Worm (Caenorhabditis elegans) whole organism, L2 larva: ENCODE measurements around the gene R11.4.

Experiments
- fos-1 ChIP-seq: fragments of 150-350 bp; optimal IDR thresholded peaks from 2 replicates; lab custom pipeline; 2014; ENCODE audit warnings: missing biosample characterization, missing genetic modification characterization
- mab-5 ChIP-seq: fragments of 150-350 bp; optimal IDR thresholded peaks from 2 replicates; lab custom pipeline; 2014; ENCODE audit warnings: missing biosample characterization, missing genetic modification characterization
- zag-1 ChIP-seq: fragments of 150-350 bp; optimal IDR thresholded peaks from 2 replicates; lab custom pipeline; 2014; ENCODE audit warnings: missing biosample characterization, missing genetic modification characterization
- ztf-11 ChIP-seq: sonication (generic microtip); optimal IDR thresholded peaks from 2 replicates; lab custom pipeline; 2017; ENCODE audit warnings: missing biosample characterization, missing genetic modification characterization

ce11 chrX:16244764-16245244 is 34.4 kb upstream of the R11.4 start, which contains the start of gene W10G6.1:
- TF ChIP-seq mab-5 (tag; lab: Kevin White, UChicago): no peak
- no peak for TF ChIP-seq fos-1 (tag; lab: Kevin White, UChicago)
- no peak for TF ChIP-seq ztf-11 (tag; lab: Kevin White, UChicago)
- no peak for TF ChIP-seq zag-1 (tag; lab: Kevin White, UChicago)
